Worm (Caenorhabditis elegans) whole organism, L4 larva: ENCODE data around the gene cyp-31A5.

ENCODE experiments used
- F10B5.3 ChIP-seq: sonication (generic microtip); optimal IDR thresholded peaks from 2 replicates; lab custom pipeline; 2016; ENCODE audit warnings: mild to moderate bottlenecking, missing genetic modification characterization, missing compliant biosample characterization
- F26F4.8 ChIP-seq: fragments of 200-800 bp; sonication (Bioruptor generic); conservative IDR thresholded peaks from 2 replicates; pipeline ENCODE4 v1.3.6; 2022; ENCODE audit warnings: missing genetic modification characterization, missing compliant biosample characterization
- F44E2.7 ChIP-seq: fragments of 200-800 bp; sonication (Bioruptor generic); IDR thresholded peaks from 2 replicates; pipeline ENCODE4 v2.1.2; 2022; ENCODE audit warnings: missing genetic modification characterization, missing compliant biosample characterization
- T20F7.1 ChIP-seq: fragments of 200-800 bp; sonication (Bioruptor generic); optimal IDR thresholded peaks from 2 replicates; lab custom pipeline; 2018; ENCODE audit warnings: mild to moderate bottlenecking, missing genetic modification characterization, missing compliant biosample characterization
- Y48G9A.11 ChIP-seq: fragments of 200-800 bp; sonication (Bioruptor generic); IDR thresholded peaks from 2 replicates; pipeline ENCODE4 v1.3.6; 2022; ENCODE audit warnings: missing genetic modification reagents, missing genetic modification characterization, missing compliant biosample characterization
- Y5F2A.4 ChIP-seq: fragments of 200-800 bp; sonication (Bioruptor generic); optimal IDR thresholded peaks from 2 replicates; lab custom pipeline; 2018; ENCODE audit warnings: mild to moderate bottlenecking, missing genetic modification characterization, missing compliant biosample characterization
- aha-1 ChIP-seq: fragments of 150-350 bp; peaks from one replicate; lab custom pipeline; 2014; ENCODE audit warnings: missing biosample characterization, missing genetic modification characterization
- arid-1 ChIP-seq: fragments of 200-800 bp; sonication (Bioruptor generic); conservative IDR thresholded peaks from 2 replicates; pipeline ENCODE4 v1.3.6; 2022; ENCODE audit warnings: missing genetic modification reagents, missing genetic modification characterization, missing compliant biosample characterization
- attf-4 ChIP-seq: sonication (generic microtip); optimal IDR thresholded peaks from 3 replicates; lab custom pipeline; 2017; ENCODE audit warnings: missing biosample characterization, missing genetic modification characterization
- ceh-32 ChIP-seq: sonication (generic microtip); optimal IDR thresholded peaks from 2 replicates; lab custom pipeline; 2016; ENCODE audit warnings: mild to moderate bottlenecking, missing genetic modification characterization, missing compliant biosample characterization; ENCODE audit not compliant: poor library complexity
- ces-1 ChIP-seq: fragments of 150-350 bp; sonication (generic microtip); optimal IDR thresholded peaks from 4 replicates; lab custom pipeline; 2014; ENCODE audit warnings: missing biosample characterization, missing genetic modification reagents, missing genetic modification characterization
- cey-2 ChIP-seq: sonication (generic microtip); optimal IDR thresholded peaks from 3 replicates; lab custom pipeline; 2017; ENCODE audit warnings: missing genetic modification characterization, mild to moderate bottlenecking, missing compliant biosample characterization, antibody characterized with exemption, borderline replicate concordance; ENCODE audit not compliant: insufficient read depth
- ctbp-1 ChIP-seq: fragments of 200-800 bp; sonication (Bioruptor generic); IDR thresholded peaks from 2 replicates; pipeline ENCODE4 v1.3.6; 2022; ENCODE audit warnings: missing genetic modification reagents, missing genetic modification characterization, missing compliant biosample characterization
- daf-8 ChIP-seq: fragments of 200-800 bp; sonication (Bioruptor generic); IDR thresholded peaks from 2 replicates; pipeline ENCODE4 v1.3.6; 2022; ENCODE audit warnings: missing genetic modification characterization, missing compliant biosample characterization
- dmd-6 ChIP-seq: fragments of 200-800 bp; sonication (Bioruptor generic); IDR thresholded peaks from 2 replicates; pipeline ENCODE4 v1.3.6; 2022; ENCODE audit warnings: missing genetic modification reagents, missing genetic modification characterization, missing compliant biosample characterization
- dpl-1 ChIP-seq: fragments of 150-350 bp; optimal IDR thresholded peaks from 2 replicates; lab custom pipeline; 2014; ENCODE audit warnings: missing biosample characterization, missing genetic modification reagents, missing genetic modification characterization
- dve-1 ChIP-seq: sonication (generic microtip); optimal IDR thresholded peaks from 2 replicates; lab custom pipeline; 2017; ENCODE audit warnings: antibody characterized with exemption, mild to moderate bottlenecking, missing genetic modification characterization, missing compliant biosample characterization; ENCODE audit not compliant: insufficient read depth
- gei-8 ChIP-seq: fragments of 200-800 bp; sonication (Bioruptor generic); optimal IDR thresholded peaks from 2 replicates; lab custom pipeline; 2018; ENCODE audit warnings: mild to moderate bottlenecking, missing genetic modification characterization, missing compliant biosample characterization
- jun-1 ChIP-seq: fragments of 150-350 bp; optimal IDR thresholded peaks from 2 replicates; lab custom pipeline; 2014; ENCODE audit warnings: missing biosample characterization, missing genetic modification reagents, missing genetic modification characterization
- lim-7 ChIP-seq: fragments of 200-800 bp; sonication (Bioruptor generic); IDR thresholded peaks from 2 replicates; pipeline ENCODE4 v1.3.6; 2022; ENCODE audit warnings: missing genetic modification characterization, missing compliant biosample characterization
- lin-1 ChIP-seq: fragments of 200-800 bp; sonication (Bioruptor generic); IDR thresholded peaks from 2 replicates; pipeline ENCODE4 v1.3.6; 2022; ENCODE audit warnings: missing genetic modification reagents, missing genetic modification characterization, missing compliant biosample characterization
- lin-15B ChIP-seq: fragments of 150-350 bp; sonication (generic microtip); optimal IDR thresholded peaks from 3 replicates; lab custom pipeline; 2014; ENCODE audit warnings: missing biosample characterization, missing genetic modification characterization
- lin-29 ChIP-seq: fragments of 200-800 bp; sonication (Bioruptor generic); IDR thresholded peaks from 2 replicates; pipeline ENCODE4 v1.3.6; 2022; ENCODE audit warnings: missing genetic modification reagents, missing genetic modification characterization, missing compliant biosample characterization
- lin-38 ChIP-seq: fragments of 200-800 bp; sonication (Bioruptor generic); IDR thresholded peaks from 2 replicates; pipeline ENCODE4 v1.3.6; 2022; ENCODE audit warnings: missing genetic modification reagents, missing genetic modification characterization, missing compliant biosample characterization
- lin-39 ChIP-seq: fragments of 150-350 bp; optimal IDR thresholded peaks from 2 replicates; lab custom pipeline; 2014; ENCODE audit warnings: missing biosample characterization, missing genetic modification reagents, missing genetic modification characterization
- lir-3 ChIP-seq: sonication (generic microtip); optimal IDR thresholded peaks from 2 replicates; lab custom pipeline; 2016; ENCODE audit warnings: mild to moderate bottlenecking, missing genetic modification characterization, missing compliant biosample characterization
- madf-5 ChIP-seq, 2 experiments: fragments of 200-800 bp; sonication (Bioruptor generic); IDR thresholded peaks; 2 replicates each; pipeline ENCODE4 v1.3.6; 2022; ENCODE audit warnings: missing compliant biosample characterization in 2 of 2, missing genetic modification characterization in 2 of 2
- madf-9 ChIP-seq: fragments of 200-800 bp; sonication (Bioruptor generic); conservative IDR thresholded peaks from 2 replicates; pipeline ENCODE4 v1.3.6; 2022; ENCODE audit warnings: missing genetic modification reagents, missing genetic modification characterization, missing compliant biosample characterization
- mdt-29 ChIP-seq: fragments of 200-800 bp; sonication (Bioruptor generic); IDR thresholded peaks from 2 replicates; pipeline ENCODE4 v1.3.6; 2022; ENCODE audit warnings: missing genetic modification reagents, missing genetic modification characterization, missing compliant biosample characterization
- mxl-2 ChIP-seq: fragments of 200-800 bp; sonication (Bioruptor generic); conservative IDR thresholded peaks from 2 replicates; pipeline ENCODE4 v1.3.6; 2022; ENCODE audit warnings: missing genetic modification reagents, missing genetic modification characterization, missing compliant biosample characterization
- mxl-3 ChIP-seq: fragments of 200-800 bp; sonication (Bioruptor generic); optimal IDR thresholded peaks from 2 replicates; lab custom pipeline; 2018; ENCODE audit warnings: mild to moderate bottlenecking, missing genetic modification characterization, missing compliant biosample characterization
- nhr-111 ChIP-seq: fragments of 200-800 bp; sonication (Bioruptor generic); optimal IDR thresholded peaks from 2 replicates; lab custom pipeline; 2018; ENCODE audit warnings: mild to moderate bottlenecking, missing genetic modification characterization, missing compliant biosample characterization
- nhr-237 ChIP-seq: sonication (generic microtip); optimal IDR thresholded peaks from 2 replicates; lab custom pipeline; 2017; ENCODE audit warnings: missing biosample characterization, missing genetic modification characterization
- nhr-25 ChIP-seq: sonication (generic microtip); optimal IDR thresholded peaks from 2 replicates; lab custom pipeline; 2017; ENCODE audit warnings: missing genetic modification characterization, mild to moderate bottlenecking, missing compliant biosample characterization, antibody characterized with exemption, moderate library complexity, borderline replicate concordance; ENCODE audit not compliant: insufficient read depth
- nhr-48 ChIP-seq: sonication (generic microtip); optimal IDR thresholded peaks from 2 replicates; lab custom pipeline; 2016; ENCODE audit warnings: mild to moderate bottlenecking, missing genetic modification characterization, missing compliant biosample characterization
- nhr-76 ChIP-seq: fragments of 150-350 bp; optimal IDR thresholded peaks from 2 replicates; lab custom pipeline; 2014; ENCODE audit warnings: missing biosample characterization, missing genetic modification characterization
- set-16 ChIP-seq: fragments of 200-800 bp; sonication (Bioruptor generic); IDR thresholded peaks from 2 replicates; pipeline ENCODE4 v1.3.6; 2022; ENCODE audit warnings: missing genetic modification reagents, missing genetic modification characterization, missing compliant biosample characterization
- skn-1 ChIP-seq: fragments of 150-350 bp; optimal IDR thresholded peaks from 2 replicates; lab custom pipeline; 2014; ENCODE audit warnings: missing biosample characterization, missing genetic modification characterization
- snpc-1.2 ChIP-seq: fragments of 200-800 bp; sonication (Bioruptor generic); IDR thresholded peaks from 2 replicates; pipeline ENCODE4 v1.3.6; 2022; ENCODE audit warnings: missing genetic modification reagents, missing genetic modification characterization, missing compliant biosample characterization
- unc-62 ChIP-seq, 3 experiments: fragments of 150-350 bp in 1 of 3; sonication (generic microtip); optimal IDR thresholded peaks in 2 of 3; peaks in 1 of 3; 1 replicate in 1 of 3; 2 replicates in 2 of 3; lab custom pipeline; 2014 to 2017; ENCODE audit warnings: missing biosample characterization in 3 of 3, missing genetic modification characterization in 3 of 3, missing genetic modification reagents in 3 of 3, missing genotype in 1 of 3
- vab-7 ChIP-seq: fragments of 200-800 bp; sonication (Bioruptor generic); IDR thresholded peaks from 2 replicates; pipeline ENCODE4 v1.3.6; 2022; ENCODE audit warnings: missing genetic modification reagents, missing genetic modification characterization, missing compliant biosample characterization
- zag-1 ChIP-seq: fragments of 150-350 bp; optimal IDR thresholded peaks from 2 replicates; lab custom pipeline; 2014; ENCODE audit warnings: missing biosample characterization, missing genetic modification characterization
- zfp-3 ChIP-seq: fragments of 200-800 bp; sonication (Bioruptor generic); conservative IDR thresholded peaks from 2 replicates; pipeline ENCODE4 v1.3.6; 2022; ENCODE audit warnings: missing genetic modification reagents, missing genetic modification characterization, missing compliant biosample characterization

Gene cyp-31A5

ce11 chrIV:13389237-13389636 lies 11.9 kb upstream of the cyp-31A5 start (continued):
- TF ChIP-seq mdt-29 (no peak), ceh-32 (tag; lab: Kevin White, UChicago) (no peak), lin-1 (GFP tag; lab: Robert Waterston, UW) (peak; percentile 38; the same call in 1 of the 2 replicates), dpl-1 (no peak), nhr-48 (no peak), lim-7 (no peak), snpc-1.2 (GFP tag; lab: Robert Waterston, UW) (0 out of 2 replicates have a peak, but pooled peaks have one; percentile 11), madf-5 (GFP tag; IDR thresholded peaks at IDR 0.05; lab: Robert Waterston, UW) (no peak), T20F7.1 (GFP tag; lab: Kevin White, UChicago) (no peak), mxl-2 (GFP tag; lab: Robert Waterston, UW) (no peak), madf-9 (GFP tag; lab: Robert Waterston, UW) (no peak), Y48G9A.11 (GFP tag; lab: Robert Waterston, UW) (no peak), zfp-3 (no peak), mxl-3 (no peak), zag-1 (tag; lab: Kevin White, UChicago) (no peak), nhr-25 (tag; lab: Kevin White, UChicago) (no peak), jun-1 (tag; lab: Kevin White, UChicago) (no peak), F10B5.3 (tag; lab: Kevin White, UChicago) (no peak), lin-29 (GFP tag; lab: Robert Waterston, UW) (no peak), F44E2.7 (GFP tag; lab: Robert Waterston, UW) (no peak), lin-15B (tag; lab: Kevin White, UChicago) (no peak), Y5F2A.4 (GFP tag; lab: Kevin White, UChicago) (no peak), dve-1 (no peak), nhr-76 (tag; lab: Kevin White, UChicago) (no peak), set-16 (no peak), lin-38 (no peak), ces-1 (no peak), lir-3 (tag; lab: Kevin White, UChicago) (no peak)

- TF ChIP-seq cey-2 (tag; lab: Kevin White, UChicago) (no peak), vab-7 (no peak), unc-62 (GFP tag; optimal IDR thresholded peaks at IDR 0.05 in 1 of 2; lab: Kevin White, UChicago) (peak in 1 of 2 experiments; percentile 91), unc-62 (tag; optimal IDR thresholded peaks at IDR 0.05; lab: Kevin White, UChicago) (no peak), aha-1 (tag; lab: Kevin White, UChicago) (peak; percentile 84), arid-1 (GFP tag; lab: Robert Waterston, UW) (no peak), nhr-237 (no peak), daf-8 (GFP tag; lab: Robert Waterston, UW) (no peak), ces-1 (no peak), skn-1 (tag; lab: Kevin White, UChicago) (no peak), mdt-29 (no peak), gei-8 (GFP tag; lab: Kevin White, UChicago) (peak; percentile 35), lin-39 (no peak), F26F4.8 (GFP tag; lab: Robert Waterston, UW) (no peak), nhr-111 (no peak), dmd-6 (no peak), lim-7 (no peak), attf-4 (tag; lab: Kevin White, UChicago) (no peak), ctbp-1 (0 out of 2 replicates have a peak, but pooled peaks have one; percentile 12), mxl-2 (GFP tag; lab: Robert Waterston, UW) (no peak)
- TF ChIP-seq, all 104 proteins: peak for 4
Measured at ce11 chrIV:13390770-13391169, 10.3 kb upstream of the cyp-31A5 start.
